Fruit fly (Drosophila melanogaster): Measurements from ENCODE around the gene CG31643.

DNA sequence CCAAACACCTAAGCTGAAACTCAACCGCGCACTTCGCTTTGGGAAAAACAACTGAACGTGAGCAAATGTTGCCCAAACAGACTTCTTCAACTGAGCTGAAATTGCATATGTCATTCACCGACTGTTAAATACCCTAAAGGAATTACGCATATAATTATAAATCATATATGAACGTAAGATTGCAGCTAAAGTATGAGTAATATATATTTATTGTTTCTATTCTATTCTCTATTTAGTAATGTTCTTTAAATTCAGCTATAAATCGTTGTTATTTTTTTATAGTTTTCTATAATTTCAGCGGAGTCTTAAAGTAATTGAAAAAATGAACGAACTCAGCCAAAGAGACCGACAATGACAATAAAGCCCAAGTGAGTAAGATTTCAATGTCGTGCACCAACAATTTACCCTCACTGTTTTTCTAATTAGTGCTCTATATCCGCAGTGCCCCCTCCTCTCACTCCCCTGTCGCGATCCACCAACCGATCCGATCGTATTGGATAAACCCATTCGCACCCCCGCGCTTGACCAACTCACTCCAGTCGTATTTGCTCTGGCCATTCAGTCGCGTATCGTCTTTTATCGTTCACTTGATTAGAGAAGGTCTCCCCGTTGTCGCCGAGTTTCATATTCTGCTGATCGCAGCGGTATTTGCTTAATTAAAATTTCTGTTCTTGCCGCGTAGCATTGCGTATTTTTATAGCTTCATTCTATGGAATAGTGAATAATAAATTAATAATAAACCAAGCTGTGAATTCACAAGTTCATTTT, 25.4 kb upstream of the CG31643 start, which contains the start of gene CG9098:
- TF ChIP-seq cic (GFP tag; optimal IDR thresholded peaks at IDR 0.05) (no peak), kay (GFP tag; ENCODE audit: borderline replicate concordance) (no peak), Mnt (GFP tag; optimal IDR thresholded peaks at IDR 0.05) (no peak), CG7045 (GFP tag; optimal IDR thresholded peaks at IDR 0.05) (no peak), CG12768 (GFP tag; optimal IDR thresholded peaks at IDR 0.05) (no peak), pad (GFP tag; optimal IDR thresholded peaks at IDR 0.05) (no peak), Clk (GFP tag; optimal IDR thresholded peaks at IDR 0.05) (no peak), CG11617 (GFP tag; optimal IDR thresholded peaks at IDR 0.05) (no peak), tj (GFP tag; optimal IDR thresholded peaks at IDR 0.05) (peak; percentile 91), CG5204 (GFP tag; optimal IDR thresholded peaks at IDR 0.05) (no peak), CG1620 (GFP tag; optimal IDR thresholded peaks at IDR 0.05) (no peak), bab1 (GFP tag; optimal IDR thresholded peaks at IDR 0.05) (peak; percentile 57), ovo (GFP tag; optimal IDR thresholded peaks at IDR 0.05) (no peak), Crg-1 (GFP tag; optimal IDR thresholded peaks at IDR 0.05) (no peak)

Data from whole organism, adult.